Worm (Caenorhabditis elegans) whole organism, early embryonic: Measurements from ENCODE around the gene K01A2.4.

Source experiments
- B0310.2 ChIP-seq: sonication (generic microtip); optimal IDR thresholded peaks from 2 replicates; lab custom pipeline; 2016; ENCODE audit warnings: mild to moderate bottlenecking, missing genetic modification characterization, missing compliant biosample characterization
- F13C5.2 ChIP-seq: sonication (generic microtip); optimal IDR thresholded peaks from 2 replicates; lab custom pipeline; 2017; ENCODE audit warnings: mild to moderate bottlenecking, missing genetic modification characterization, inconsistent platforms, missing compliant biosample characterization
- aly-1 ChIP-seq: sonication (generic microtip); optimal IDR thresholded peaks from 2 replicates; lab custom pipeline; 2016; ENCODE audit warnings: missing genetic modification characterization, missing compliant biosample characterization
- ama-1 ChIP-seq: fragments of 150-350 bp; optimal IDR thresholded peaks from 2 replicates; lab custom pipeline; 2014
- ceh-13 ChIP-seq: fragments of 200-800 bp; sonication (Bioruptor generic); optimal IDR thresholded peaks from 2 replicates; lab custom pipeline; 2018; ENCODE audit warnings: mild to moderate bottlenecking, missing genetic modification characterization, missing compliant biosample characterization
- ceh-36 ChIP-seq: sonication (generic microtip); optimal IDR thresholded peaks from 2 replicates; lab custom pipeline; 2016; ENCODE audit warnings: missing genetic modification characterization, inconsistent platforms, missing compliant biosample characterization
- ets-7 ChIP-seq: sonication (generic microtip); optimal IDR thresholded peaks from 2 replicates; lab custom pipeline; 2016; ENCODE audit warnings: missing genotype, missing genetic modification characterization, missing compliant biosample characterization
- flt-1 ChIP-seq: fragments of 200-800 bp; sonication (Bioruptor generic); IDR thresholded peaks from 2 replicates; pipeline ENCODE4 v1.3.6; 2022; ENCODE audit warnings: missing genetic modification characterization, missing compliant biosample characterization
- hmbx-1 ChIP-seq: sonication (generic microtip); optimal IDR thresholded peaks from 2 replicates; lab custom pipeline; 2016; ENCODE audit warnings: mild to moderate bottlenecking, missing genetic modification characterization, missing compliant biosample characterization
- hmg-4 ChIP-seq: fragments of 200-800 bp; sonication (Bioruptor generic); optimal IDR thresholded peaks from 2 replicates; lab custom pipeline; 2018; ENCODE audit warnings: mild to moderate bottlenecking, missing genetic modification characterization, missing compliant biosample characterization
- hnd-1 ChIP-seq: sonication (generic microtip); optimal IDR thresholded peaks from 2 replicates; lab custom pipeline; 2016; ENCODE audit warnings: missing genetic modification characterization, missing compliant biosample characterization
- pes-1 ChIP-seq: fragments of 200-800 bp; sonication (Bioruptor generic); IDR thresholded peaks from 2 replicates; pipeline ENCODE4 v1.3.6; 2022; ENCODE audit warnings: missing genetic modification reagents, missing genetic modification characterization, missing compliant biosample characterization
- scrt-1 ChIP-seq: fragments of 200-800 bp; sonication (Bioruptor generic); IDR thresholded peaks from 2 replicates; pipeline ENCODE4 v1.3.6; 2022; ENCODE audit warnings: missing genetic modification characterization, missing compliant biosample characterization
- sea-1 ChIP-seq: fragments of 200-800 bp; sonication (Bioruptor generic); conservative IDR thresholded peaks from 2 replicates; pipeline ENCODE4 v1.3.6; 2022; ENCODE audit warnings: missing genetic modification characterization, missing compliant biosample characterization
- tbx-11 ChIP-seq: fragments of 200-800 bp; sonication (Bioruptor generic); IDR thresholded peaks from 2 replicates; pipeline ENCODE4 v1.3.6; 2022; ENCODE audit warnings: missing genetic modification characterization, missing compliant biosample characterization
- tbx-37 ChIP-seq: fragments of 200-800 bp; sonication (Bioruptor generic); conservative IDR thresholded peaks from 2 replicates; pipeline ENCODE4 v1.3.6; 2022; ENCODE audit warnings: missing genetic modification reagents, missing genetic modification characterization, missing compliant biosample characterization
- tra-4 ChIP-seq: sonication (generic microtip); optimal IDR thresholded peaks from 2 replicates; lab custom pipeline; 2017; ENCODE audit warnings: missing genetic modification characterization, missing compliant biosample characterization

Gene K01A2.4

ce11 chrII:285627-286550 is 21.4 kb upstream of the K01A2.4 start, which contains the start of gene B0432.10:
B0432.10 (minus strand) TSS chrII:286275.
- TF ChIP-seq sea-1 (no peak), aly-1 (no peak), scrt-1 (GFP tag; lab: Robert Waterston, UW) (no peak), tra-4 (no peak), B0310.2 (tag; lab: Kevin White, UChicago) (no peak), hmbx-1 (no peak), tbx-11 (GFP tag; lab: Robert Waterston, UW) (no peak), ceh-13 (GFP tag; lab: Kevin White, UChicago) (no peak), ceh-36 (tag; lab: Kevin White, UChicago) (no peak), hnd-1 (tag; lab: Kevin White, UChicago) (no peak), F13C5.2 (tag; lab: Kevin White, UChicago) (no peak), tbx-37 (no peak)

DNA sequence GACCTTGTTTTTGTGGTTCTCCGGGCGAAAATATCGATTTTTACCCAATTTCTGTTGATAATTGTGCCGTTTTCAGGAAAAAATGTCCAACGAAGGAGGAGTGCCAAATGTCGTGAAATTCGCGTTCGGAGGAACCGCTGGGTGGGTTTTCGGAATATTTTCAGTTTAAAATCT is 20.8 kb upstream of the K01A2.4 start, which contains the start of gene misc-1:
Gene misc-1, plus strand, starts transcription at position 75 of the 174 bp plus-strand sequence.
- TF ChIP-seq ets-7 (tag; lab: Kevin White, UChicago) (no peak), hmg-4 (GFP tag; lab: Kevin White, UChicago) (no peak), ama-1 (lab: Kevin White, UChicago) (no peak), scrt-1 (GFP tag; lab: Robert Waterston, UW) (no peak)

- TF ChIP-seq sea-1 (no peak), ama-1 (lab: Kevin White, UChicago) (no peak), ets-7 (tag; lab: Kevin White, UChicago) (no peak), tbx-37 (no peak), ceh-36 (tag; lab: Kevin White, UChicago) (no peak), hmg-4 (GFP tag; lab: Kevin White, UChicago) (no peak), scrt-1 (GFP tag; lab: Robert Waterston, UW) (no peak), tbx-11 (GFP tag; lab: Robert Waterston, UW) (no peak), hmbx-1 (no peak), pes-1 (no peak), F13C5.2 (tag; lab: Kevin White, UChicago) (no peak), aly-1 (no peak), flt-1 (GFP tag; lab: Robert Waterston, UW) (no peak)
These were observed 18.5 kb upstream of the K01A2.4 start, which contains the start of gene mrpl-41 for ce11 chrII:288705-289205. mrpl-41 (plus strand) TSS chrII:288939.

ce11 chrII:290282-290681 is 17.0 kb upstream of the K01A2.4 start, which contains the start of gene djr-1.1:
djr-1.1 (plus strand) TSS chrII:290582.
- no peak for TF ChIP-seq aly-1
- TF ChIP-seq ceh-13 (GFP tag; lab: Kevin White, UChicago), result no peak
- TF ChIP-seq hmbx-1, result no peak
- TF ChIP-seq sea-1, result no peak
- TF ChIP-seq F13C5.2 (tag; lab: Kevin White, UChicago), result no peak
- TF ChIP-seq scrt-1 (GFP tag; lab: Robert Waterston, UW), result no peak
- no peak for TF ChIP-seq ama-1 (lab: Kevin White, UChicago)
- no peak for TF ChIP-seq tra-4
- TF ChIP-seq ets-7 (tag; lab: Kevin White, UChicago), result no peak
- no peak for TF ChIP-seq tbx-11 (GFP tag; lab: Robert Waterston, UW)
- no peak for TF ChIP-seq B0310.2 (tag; lab: Kevin White, UChicago)
- no peak for TF ChIP-seq hmg-4 (GFP tag; lab: Kevin White, UChicago)

- TF ChIP-seq tbx-37 (no peak), ama-1 (lab: Kevin White, UChicago) (no peak), ets-7 (tag; lab: Kevin White, UChicago) (no peak), ceh-36 (tag; lab: Kevin White, UChicago) (no peak), sea-1 (no peak), flt-1 (GFP tag; lab: Robert Waterston, UW) (no peak)
These were observed 12.6 kb upstream of the K01A2.4 start, which contains the start of gene B0432.11 for ce11 chrII:294606-295005. B0432.11 (minus strand) TSS chrII:294706.

DNA sequence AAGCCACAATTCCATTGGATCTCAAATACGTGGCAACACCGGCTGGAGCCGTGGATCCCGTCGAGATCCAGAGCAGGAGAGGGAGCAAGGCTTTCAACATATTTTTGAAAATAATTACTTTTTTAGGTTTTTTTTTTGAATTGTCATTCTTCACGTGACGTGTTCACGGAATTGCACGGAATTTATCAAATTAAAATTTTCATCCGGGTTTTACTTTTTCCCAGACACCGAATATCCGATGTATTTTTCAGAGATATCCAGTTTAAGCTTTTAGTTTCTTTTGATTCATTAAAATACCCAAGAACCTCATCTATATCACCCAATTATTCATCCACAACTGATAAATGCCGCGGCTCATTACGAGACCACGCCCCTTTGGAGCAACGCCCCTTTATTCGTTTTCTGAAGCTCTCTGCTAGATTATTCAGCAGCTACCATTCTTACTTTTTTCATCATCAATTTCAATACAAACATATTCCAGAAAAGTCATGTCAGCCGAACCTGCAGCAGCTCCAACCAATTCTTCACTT is 10.3 kb upstream of the K01A2.4 start, which contains the start of the genes clec-117 and B0432.1:
Gene clec-117, minus strand, starts transcription at position 101 of the 530 bp plus-strand sequence.
Gene B0432.1, plus strand, starts transcription at position 480 of the 530 bp plus-strand sequence.
- TF ChIP-seq sea-1 (no peak), hmbx-1 (no peak), pes-1 (no peak), scrt-1 (GFP tag; lab: Robert Waterston, UW) (no peak), ceh-36 (tag; lab: Kevin White, UChicago) (no peak), B0310.2 (tag; lab: Kevin White, UChicago) (no peak), ama-1 (lab: Kevin White, UChicago) (no peak), flt-1 (GFP tag; lab: Robert Waterston, UW) (no peak), F13C5.2 (tag; lab: Kevin White, UChicago) (no peak), hmg-4 (GFP tag; lab: Kevin White, UChicago) (no peak), tbx-37 (no peak), ceh-13 (GFP tag; lab: Kevin White, UChicago) (no peak), hnd-1 (tag; lab: Kevin White, UChicago) (no peak), aly-1 (no peak)

ce11 chrII:299684-300083 is 7.6 kb upstream of the K01A2.4 start, which contains the start of gene K01A2.6:
K01A2.6 (plus strand) TSS chrII:299984.
- no peak for TF ChIP-seq hnd-1 (tag; lab: Kevin White, UChicago)
- TF ChIP-seq scrt-1 (GFP tag; lab: Robert Waterston, UW), result no peak
- no peak for TF ChIP-seq flt-1 (GFP tag; lab: Robert Waterston, UW)
- TF ChIP-seq B0310.2 (tag; lab: Kevin White, UChicago), result no peak
- TF ChIP-seq tbx-11 (GFP tag; lab: Robert Waterston, UW), result no peak
- no peak for TF ChIP-seq sea-1
- no peak for TF ChIP-seq ceh-36 (tag; lab: Kevin White, UChicago)
- no peak for TF ChIP-seq ama-1 (lab: Kevin White, UChicago)
- no peak for TF ChIP-seq pes-1
- TF ChIP-seq tra-4, result no peak
- TF ChIP-seq hmbx-1, result no peak
- no peak for TF ChIP-seq aly-1
- no peak for TF ChIP-seq ceh-13 (GFP tag; lab: Kevin White, UChicago)
- TF ChIP-seq tbx-37, result no peak
- no peak for TF ChIP-seq hmg-4 (GFP tag; lab: Kevin White, UChicago)
- TF ChIP-seq F13C5.2 (tag; lab: Kevin White, UChicago), result no peak
